Worm (Caenorhabditis elegans) whole organism, mixed stage, embryonic: Measurements from ENCODE around the gene lips-2.

Experiments
- bed-3 ChIP-seq: fragments of 200-800 bp; sonication (Bioruptor generic); optimal IDR thresholded peaks from 3 replicates; lab custom pipeline; 2018; ENCODE audit warnings: mild to moderate bottlenecking, missing genetic modification characterization, moderate library complexity, missing compliant biosample characterization
- blmp-1 ChIP-seq: fragments of 150-350 bp; optimal IDR thresholded peaks from 2 replicates; lab custom pipeline; 2014; ENCODE audit warnings: missing biosample characterization, missing genetic modification characterization
- ceh-43 ChIP-seq: fragments of 200-800 bp; sonication (Bioruptor generic); optimal IDR thresholded peaks from 2 replicates; lab custom pipeline; 2018; ENCODE audit warnings: mild to moderate bottlenecking, missing genetic modification characterization, moderate library complexity, missing compliant biosample characterization
- ceh-83 ChIP-seq: fragments of 200-800 bp; sonication (Bioruptor generic); optimal IDR thresholded peaks from 2 replicates; lab custom pipeline; 2018; ENCODE audit warnings: mild to moderate bottlenecking, missing genetic modification characterization, missing compliant biosample characterization
- drap-1 ChIP-seq: fragments of 200-800 bp; sonication (Bioruptor generic); optimal IDR thresholded peaks from 3 replicates; lab custom pipeline; 2018; ENCODE audit warnings: mild to moderate bottlenecking, missing genetic modification characterization, missing compliant biosample characterization
- elt-1 ChIP-seq: sonication (generic microtip); optimal IDR thresholded peaks from 2 replicates; lab custom pipeline; 2017; ENCODE audit warnings: missing genetic modification characterization, mild to moderate bottlenecking, missing compliant biosample characterization, antibody characterized with exemption, moderate library complexity, borderline replicate concordance; ENCODE audit not compliant: insufficient read depth
- elt-3 ChIP-seq: fragments of 150-350 bp; optimal IDR thresholded peaks from 2 replicates; lab custom pipeline; 2014; ENCODE audit warnings: missing biosample characterization, missing genetic modification characterization
- flh-1 ChIP-seq: fragments of 200-800 bp; sonication (Bioruptor generic); optimal IDR thresholded peaks from 2 replicates; lab custom pipeline; 2018; ENCODE audit warnings: mild to moderate bottlenecking, missing genetic modification characterization, moderate library complexity, missing compliant biosample characterization
- ham-2 ChIP-seq: fragments of 200-800 bp; sonication (Bioruptor generic); optimal IDR thresholded peaks from 2 replicates; lab custom pipeline; 2018; ENCODE audit warnings: mild to moderate bottlenecking, missing genetic modification characterization, missing compliant biosample characterization
- hlh-1 ChIP-seq: fragments of 150-350 bp; optimal IDR thresholded peaks from 2 replicates; lab custom pipeline; 2014; ENCODE audit warnings: missing biosample characterization, missing genetic modification reagents, missing genetic modification characterization
- lsy-2 ChIP-seq: fragments of 150-350 bp; optimal IDR thresholded peaks from 2 replicates; lab custom pipeline; 2014; ENCODE audit warnings: missing biosample characterization, missing genetic modification characterization
- mab-5 ChIP-seq: fragments of 150-350 bp; optimal IDR thresholded peaks from 2 replicates; lab custom pipeline; 2014; ENCODE audit warnings: missing biosample characterization, missing genetic modification characterization
- nhr-2 ChIP-seq: fragments of 150-350 bp; optimal IDR thresholded peaks from 2 replicates; lab custom pipeline; 2014; ENCODE audit warnings: missing biosample characterization, missing genetic modification characterization
- ztf-11 ChIP-seq: fragments of 150-350 bp; optimal IDR thresholded peaks from 2 replicates; lab custom pipeline; 2014; ENCODE audit warnings: missing biosample characterization, missing genetic modification characterization

Gene lips-2

ce11 chrX:12335808-12336207 is 50.2 kb downstream of the lips-2 start, which contains the start of gene srd-48:
TSS of gene srd-48 (plus strand) at chrX:12336108.
- TF ChIP-seq ceh-43 (GFP tag; lab: Kevin White, UChicago), result no peak
- no peak for TF ChIP-seq elt-1 (tag; lab: Kevin White, UChicago)
- no peak for TF ChIP-seq ham-2 (GFP tag; lab: Kevin White, UChicago)
- no peak for TF ChIP-seq ztf-11 (tag; lab: Kevin White, UChicago)
- no peak for TF ChIP-seq mab-5 (tag; lab: Kevin White, UChicago)
- no peak for TF ChIP-seq ceh-83 (GFP tag; lab: Kevin White, UChicago)
- TF ChIP-seq nhr-2 (tag; lab: Kevin White, UChicago), result no peak
- TF ChIP-seq elt-3 (tag; lab: Kevin White, UChicago), result no peak
- TF ChIP-seq flh-1 (GFP tag; lab: Kevin White, UChicago), result no peak
- no peak for TF ChIP-seq lsy-2 (tag; lab: Kevin White, UChicago)
- TF ChIP-seq bed-3 (GFP tag; lab: Kevin White, UChicago), result no peak
- TF ChIP-seq drap-1 (GFP tag; lab: Kevin White, UChicago), result no peak
- TF ChIP-seq blmp-1 (tag; lab: Kevin White, UChicago), result no peak
- no peak for TF ChIP-seq hlh-1 (tag; lab: Kevin White, UChicago)
- TF ChIP-seq, all 35 proteins: peak for 0
